Fruit fly (Drosophila melanogaster) whole organism: Measurements from ENCODE around the gene fok.

Source experiments
- CG8478 ChIP-seq: fragments of >200 bp; optimal IDR thresholded peaks from 2 replicates; lab custom pipeline; 2018; ENCODE audit warnings: inconsistent platforms
- Dll ChIP-seq: fragments of >200 bp; optimal IDR thresholded peaks from 2 replicates; lab custom pipeline; 2017
- pan ChIP-seq: fragments of >200 bp; optimal IDR thresholded peaks from 2 replicates; lab custom pipeline; 2017
- psq ChIP-seq: fragments of >200 bp; optimal IDR thresholded peaks from 2 replicates; lab custom pipeline; 2017

- TF ChIP-seq Dll (lab: Kevin White, UChicago) (no peak), psq (no peak), CG8478 (lab: Kevin White, UChicago) (no peak), pan (lab: Kevin White, UChicago) (no peak)
Observed at dm6 chr2L:20075234-20075803, 9.6 kb downstream of the fok start, which contains the start of the genes pr and neb.
